Fruit fly (Drosophila melanogaster): Measurements from ENCODE around the gene MtnE.

Gene MtnE

dm6 chr3R:20555023-20555422 lies 20.5 kb upstream of the MtnE start:
- TF ChIP-seq CG10348 (GFP tag; IDR thresholded peaks at IDR 0.05) (no peak), CG9948 (tag; optimal IDR thresholded peaks at IDR 0.05) (no peak), CG32121 (GFP tag; IDR thresholded peaks at IDR 0.05) (0 out of 2 replicates have a peak, but pooled peaks have one; percentile 31), CG8159 (tag; optimal IDR thresholded peaks at IDR 0.05) (no peak), CG34367 (tag; optimal IDR thresholded peaks at IDR 0.05) (no peak), CG4496 (GFP tag; IDR thresholded peaks at IDR 0.05) (no peak), gl (tag; optimal IDR thresholded peaks at IDR 0.05) (no peak), CG12605 (GFP tag; IDR thresholded peaks at IDR 0.05) (no peak), fd96Ca (GFP tag; IDR thresholded peaks at IDR 0.05) (no peak), Pif1A (GFP tag; optimal IDR thresholded peaks at IDR 0.05) (peak; percentile 27), EcR (GFP tag; optimal IDR thresholded peaks at IDR 0.05) (no peak), CG15710 (tag; optimal IDR thresholded peaks at IDR 0.05) (no peak), D1 (tag; optimal IDR thresholded peaks at IDR 0.05) (no peak), CG17806 (tag; optimal IDR thresholded peaks at IDR 0.05) (no peak), Snoo (tag; optimal IDR thresholded peaks at IDR 0.05) (no peak), CG14655 (GFP tag; optimal IDR thresholded peaks at IDR 0.05) (peak; percentile 25), CG8301 (tag; optimal IDR thresholded peaks at IDR 0.05) (peak; percentile 22), Pif1B (GFP tag; optimal IDR thresholded peaks at IDR 0.05) (peak; percentile 4), rn (GFP tag; IDR thresholded peaks at IDR 0.05) (no peak), Ets98B (GFP tag; IDR thresholded peaks at IDR 0.05) (no peak), CG13204 (GFP tag; optimal IDR thresholded peaks at IDR 0.05) (no peak)

dm6 chr3R:20554300-20554699 lies 19.8 kb upstream of the MtnE start, which contains the start of gene att-ORFB:
att-ORFB (minus strand) TSS chr3R:20554400.
- TF ChIP-seq rn (GFP tag; IDR thresholded peaks at IDR 0.05) (no peak), CG14655 (GFP tag; optimal IDR thresholded peaks at IDR 0.05) (no peak), D1 (tag; optimal IDR thresholded peaks at IDR 0.05) (no peak), EcR (GFP tag; optimal IDR thresholded peaks at IDR 0.05) (no peak), CG34367 (tag; optimal IDR thresholded peaks at IDR 0.05) (no peak), CG8301 (tag; optimal IDR thresholded peaks at IDR 0.05) (no peak), fd96Ca (GFP tag; IDR thresholded peaks at IDR 0.05) (no peak), CG17806 (tag; optimal IDR thresholded peaks at IDR 0.05) (no peak), CG8159 (tag; optimal IDR thresholded peaks at IDR 0.05) (no peak), CG4496 (GFP tag; IDR thresholded peaks at IDR 0.05) (no peak)

dm6 chr3R:20552093-20552492 lies 17.6 kb upstream of the MtnE start, which contains the start of gene Stat92E:
Stat92E (minus strand) TSS chr3R:20552311.
- TF ChIP-seq CG8301 (tag; optimal IDR thresholded peaks at IDR 0.05) (no peak), gl (tag; optimal IDR thresholded peaks at IDR 0.05) (no peak), CG32121 (GFP tag; IDR thresholded peaks at IDR 0.05) (no peak), Ets98B (GFP tag; IDR thresholded peaks at IDR 0.05) (no peak), EcR (GFP tag; optimal IDR thresholded peaks at IDR 0.05) (no peak), CG15710 (tag; optimal IDR thresholded peaks at IDR 0.05) (no peak), CG14655 (GFP tag; optimal IDR thresholded peaks at IDR 0.05) (no peak), CG34367 (tag; optimal IDR thresholded peaks at IDR 0.05) (no peak), CG17806 (tag; optimal IDR thresholded peaks at IDR 0.05) (no peak), fd96Ca (GFP tag; IDR thresholded peaks at IDR 0.05) (no peak), CG10348 (GFP tag; IDR thresholded peaks at IDR 0.05) (no peak)

- TF ChIP-seq CG15710 (tag; optimal IDR thresholded peaks at IDR 0.05) = no peak
- peak; percentile 37; the same call in 1 of the 2 replicates for TF ChIP-seq CG12605 (GFP tag; IDR thresholded peaks at IDR 0.05)
These were observed 17.1 kb upstream of the MtnE start for dm6 chr3R:20551487-20552079.

- TF ChIP-seq CG32121 (GFP tag; IDR thresholded peaks at IDR 0.05) = peak; percentile 72
- peak; percentile 28 for TF ChIP-seq CG14655 (GFP tag; optimal IDR thresholded peaks at IDR 0.05)
- no peak for TF ChIP-seq CG8159 (tag; optimal IDR thresholded peaks at IDR 0.05)
- peak; percentile 60 for TF ChIP-seq CG13204 (GFP tag; optimal IDR thresholded peaks at IDR 0.05)
- TF ChIP-seq gl (tag; optimal IDR thresholded peaks at IDR 0.05) = peak; percentile 59
- TF ChIP-seq D1 (tag; optimal IDR thresholded peaks at IDR 0.05) = no peak
- no peak for TF ChIP-seq CG10348 (GFP tag; IDR thresholded peaks at IDR 0.05)
- TF ChIP-seq CG12605 (GFP tag; IDR thresholded peaks at IDR 0.05) = peak; percentile 69
- no peak for TF ChIP-seq rn (GFP tag; IDR thresholded peaks at IDR 0.05)
- TF ChIP-seq fd96Ca (GFP tag; IDR thresholded peaks at IDR 0.05) = peak; percentile 63; the same call in 2 of the 3 replicates
- TF ChIP-seq CG34367 (tag; optimal IDR thresholded peaks at IDR 0.05) = peak; percentile 14
- peak; percentile 73; the same call in 2 of the 3 replicates for TF ChIP-seq CG4496 (GFP tag; IDR thresholded peaks at IDR 0.05)
- TF ChIP-seq CG8301 (tag; optimal IDR thresholded peaks at IDR 0.05) = peak; percentile 33
- TF ChIP-seq Snoo (tag; optimal IDR thresholded peaks at IDR 0.05) = peak; percentile 27
- peak; percentile 64 for TF ChIP-seq Pif1B (GFP tag; optimal IDR thresholded peaks at IDR 0.05)
- peak; percentile 38 for TF ChIP-seq Pif1A (GFP tag; optimal IDR thresholded peaks at IDR 0.05)
- peak; percentile 6 for TF ChIP-seq CG17806 (tag; optimal IDR thresholded peaks at IDR 0.05)
- TF ChIP-seq CG15710 (tag; optimal IDR thresholded peaks at IDR 0.05) = peak; percentile 13
- no peak for TF ChIP-seq CG9948 (tag; optimal IDR thresholded peaks at IDR 0.05)
- no peak for TF ChIP-seq EcR (GFP tag; optimal IDR thresholded peaks at IDR 0.05)
- TF ChIP-seq Ets98B (GFP tag; IDR thresholded peaks at IDR 0.05) = peak; percentile 55
These were observed 16.4 kb upstream of the MtnE start for dm6 chr3R:20550632-20551486.

Data from whole organism, pupa.